ENCODE assay signal across 4 fruit fly cellular contexts in genomic region chr2L:1065038-1065437, dm6.
TF ChIP-seq lines count a peak whose summit lies in the region.

No protein-coding gene starts in this region.

- no peak for TF ChIP-seq CTCF in whole organism, embryonic (GFP tag; optimal IDR thresholded peaks at IDR 0.05; lab: Kevin White, UChicago)

TF ChIP-seq in whole organism, embryonic, 481 proteins besides CTCF, POLR2A, EP300 and RAD21 (continues in another document):
- TF ChIP-seq CG16813 (GFP tag; IDR thresholded peaks at IDR 0.05; lab: Robert Waterston, UW; ENCODE audit: partially characterized antibody) (no peak), Fer1 (GFP tag; optimal IDR thresholded peaks at IDR 0.05; lab: Kevin White, UChicago) (no peak), Six4 (GFP tag; optimal IDR thresholded peaks at IDR 0.05; lab: Kevin White, UChicago) (no peak), psq (GFP tag; optimal IDR thresholded peaks at IDR 0.05; lab: Kevin White, UChicago) (no peak), Gug (GFP tag; IDR thresholded peaks at IDR 0.05; lab: Robert Waterston, UW) (0 out of 4 replicates have a peak, but pooled peaks have one; percentile 13), lola (GFP tag; optimal IDR thresholded peaks at IDR 0.05; lab: Kevin White, UChicago) (peak in 1 of 3 experiments; percentile 8), Ptx1 (GFP tag; IDR thresholded peaks at IDR 0.05; lab: Robert Waterston, UW) (0 out of 2 replicates have a peak, but pooled peaks have one; percentile 24), CG7928 (GFP tag; optimal IDR thresholded peaks at IDR 0.05; lab: Kevin White, UChicago) (no peak), CG3163 (GFP tag; optimal IDR thresholded peaks at IDR 0.05; lab: Kevin White, UChicago) (no peak), da (GFP tag; optimal IDR thresholded peaks at IDR 0.05; lab: Kevin White, UChicago) (no peak), CG5180 (GFP tag; optimal IDR thresholded peaks at IDR 0.05; lab: Kevin White, UChicago) (no peak), NK7.1 (GFP tag; optimal IDR thresholded peaks at IDR 0.05; lab: Kevin White, UChicago) (no peak), row (GFP tag; IDR thresholded peaks at IDR 0.05; lab: Robert Waterston, UW) (peak; percentile 53), CG2678 (tag; optimal IDR thresholded peaks at IDR 0.05; lab: Kevin White, UChicago) (no peak), tup (GFP tag; optimal IDR thresholded peaks at IDR 0.05; lab: Kevin White, UChicago) (no peak), CG1602 (GFP tag; optimal IDR thresholded peaks at IDR 0.05; lab: Kevin White, UChicago) (no peak), usp (GFP tag; optimal IDR thresholded peaks at IDR 0.05; lab: Kevin White, UChicago) (no peak), sens-2 (GFP tag; IDR thresholded peaks at IDR 0.05; lab: Robert Waterston, UW) (0 out of 2 replicates have a peak, but pooled peaks have one; percentile 42), Sin3A (optimal IDR thresholded peaks at IDR 0.05; lab: Kevin White, UChicago) (no peak), CG32772 (GFP tag; IDR thresholded peaks at IDR 0.05; lab: Robert Waterston, UW) (0 out of 2 replicates have a peak, but pooled peaks have one; percentile 8), CG11504 (tag; optimal IDR thresholded peaks at IDR 0.05; lab: Kevin White, UChicago) (no peak), Rx (GFP tag; IDR thresholded peaks at IDR 0.05; lab: Robert Waterston, UW) (no peak)

TF ChIP-seq in whole organism, prepupa, 60 proteins besides CTCF, POLR2A, EP300 and RAD21 (continues in another document):
- peak; percentile 73 for TF ChIP-seq CG6854 (GFP tag; optimal IDR thresholded peaks at IDR 0.05; lab: Kevin White, UChicago)
- peak; percentile 62 for TF ChIP-seq Sox15 (GFP tag; optimal IDR thresholded peaks at IDR 0.05; lab: Kevin White, UChicago)
- peak; percentile 52 for TF ChIP-seq Lpt (GFP tag; optimal IDR thresholded peaks at IDR 0.05; lab: Kevin White, UChicago)
- TF ChIP-seq CG15336 (GFP tag; IDR thresholded peaks at IDR 0.05; lab: Robert Waterston, UW), result peak; percentile 45
- peak; percentile 83 for TF ChIP-seq Smox (GFP tag; optimal IDR thresholded peaks at IDR 0.05; lab: Kevin White, UChicago)
- peak; percentile 37 for TF ChIP-seq Eip93F (GFP tag; optimal IDR thresholded peaks at IDR 0.05; lab: Kevin White, UChicago)
- peak; percentile 75 for TF ChIP-seq eg (GFP tag; IDR thresholded peaks at IDR 0.05; lab: Robert Waterston, UW)
- peak; percentile 59 for TF ChIP-seq CG34406 (GFP tag; optimal IDR thresholded peaks at IDR 0.05; lab: Kevin White, UChicago)
- TF ChIP-seq CG11294 (GFP tag; IDR thresholded peaks at IDR 0.05; lab: Robert Waterston, UW), result no peak
- TF ChIP-seq svp (GFP tag; lab: Kevin White, UChicago), result peak; percentile 95
- TF ChIP-seq CG3032 (tag; optimal IDR thresholded peaks at IDR 0.05; lab: Kevin White, UChicago), result peak; percentile 83
- peak; percentile 95 for TF ChIP-seq Eip78C (GFP tag; lab: Kevin White, UChicago)
- peak; percentile 67 for TF ChIP-seq CG9139 (GFP tag; optimal IDR thresholded peaks at IDR 0.05; lab: Kevin White, UChicago)
- no peak for TF ChIP-seq CG6276 (GFP tag; optimal IDR thresholded peaks at IDR 0.05; lab: Kevin White, UChicago)
- peak; percentile 85 for TF ChIP-seq CG1621 (tag; optimal IDR thresholded peaks at IDR 0.05; lab: Kevin White, UChicago)
- peak; percentile 52 for TF ChIP-seq CG11902 (GFP tag; optimal IDR thresholded peaks at IDR 0.05; lab: Kevin White, UChicago)
- peak; percentile 87 for TF ChIP-seq fd59A (GFP tag; optimal IDR thresholded peaks at IDR 0.05; lab: Kevin White, UChicago)
- TF ChIP-seq Sox102F (GFP tag; optimal IDR thresholded peaks at IDR 0.05; lab: Kevin White, UChicago), result peak; percentile 86
- peak; percentile 80 for TF ChIP-seq pdm3 (GFP tag; optimal IDR thresholded peaks at IDR 0.05; lab: Kevin White, UChicago)
- no peak for TF ChIP-seq Hr38 (GFP tag; optimal IDR thresholded peaks at IDR 0.05; lab: Kevin White, UChicago)
- TF ChIP-seq topi (GFP tag; optimal IDR thresholded peaks at IDR 0.05; lab: Kevin White, UChicago), result peak; percentile 82
- peak; percentile 86 for TF ChIP-seq esn (GFP tag; optimal IDR thresholded peaks at IDR 0.05; lab: Kevin White, UChicago)
- peak; percentile 26 for TF ChIP-seq CG16779 (tag; optimal IDR thresholded peaks at IDR 0.05; lab: Kevin White, UChicago)
- TF ChIP-seq OdsH (GFP tag; optimal IDR thresholded peaks at IDR 0.05; lab: Kevin White, UChicago), result peak; percentile 82

TF ChIP-seq in whole organism, pupa, 21 proteins besides CTCF, POLR2A, EP300 and RAD21:
- TF ChIP-seq CG15710 (tag; optimal IDR thresholded peaks at IDR 0.05; lab: Kevin White, UChicago) (peak; percentile 86), CG17806 (tag; optimal IDR thresholded peaks at IDR 0.05; lab: Kevin White, UChicago) (peak; percentile 84), CG8301 (tag; optimal IDR thresholded peaks at IDR 0.05; lab: Kevin White, UChicago) (peak; percentile 71), rn (GFP tag; IDR thresholded peaks at IDR 0.05; lab: Robert Waterston, UW) (0 out of 2 replicates have a peak, but pooled peaks have one; percentile 4), Snoo (tag; optimal IDR thresholded peaks at IDR 0.05; lab: Kevin White, UChicago) (peak; percentile 78), CG12605 (GFP tag; IDR thresholded peaks at IDR 0.05; lab: Robert Waterston, UW) (peak; percentile 59; the same call in 1 of the 2 replicates), CG34367 (tag; optimal IDR thresholded peaks at IDR 0.05; lab: Kevin White, UChicago) (peak; percentile 81), gl (tag; optimal IDR thresholded peaks at IDR 0.05; lab: Kevin White, UChicago) (peak; percentile 69), CG13204 (GFP tag; optimal IDR thresholded peaks at IDR 0.05; lab: Kevin White, UChicago) (peak; percentile 60), Pif1A (GFP tag; optimal IDR thresholded peaks at IDR 0.05; lab: Kevin White, UChicago) (peak; percentile 80), Ets98B (GFP tag; IDR thresholded peaks at IDR 0.05; lab: Robert Waterston, UW) (peak; percentile 39), CG32121 (GFP tag; IDR thresholded peaks at IDR 0.05; lab: Robert Waterston, UW) (peak; percentile 28; the same call in 1 of the 2 replicates), CG10348 (GFP tag; IDR thresholded peaks at IDR 0.05; lab: Robert Waterston, UW) (no peak), EcR (GFP tag; optimal IDR thresholded peaks at IDR 0.05; lab: Kevin White, UChicago) (peak; percentile 57), Pif1B (GFP tag; optimal IDR thresholded peaks at IDR 0.05; lab: Kevin White, UChicago) (peak; percentile 65), CG14655 (GFP tag; optimal IDR thresholded peaks at IDR 0.05; lab: Kevin White, UChicago) (peak; percentile 81), D1 (tag; optimal IDR thresholded peaks at IDR 0.05; lab: Kevin White, UChicago) (no peak), CG9948 (tag; optimal IDR thresholded peaks at IDR 0.05; lab: Kevin White, UChicago) (peak; percentile 84), CG8159 (tag; optimal IDR thresholded peaks at IDR 0.05; lab: Kevin White, UChicago) (peak; percentile 77), CG4496 (GFP tag; IDR thresholded peaks at IDR 0.05; lab: Robert Waterston, UW) (peak; percentile 83), fd96Ca (GFP tag; IDR thresholded peaks at IDR 0.05; lab: Robert Waterston, UW) (peak; percentile 80)
TF ChIP-seq in whole organism, pupa: peak in this region for 19.

TF ChIP-seq in whole organism, wandering third instar larva, 38 proteins besides CTCF, POLR2A, EP300 and RAD21 (continues in another document):
- TF ChIP-seq Dfd (GFP tag; optimal IDR thresholded peaks at IDR 0.05; lab: Kevin White, UChicago) (no peak), CG32264 (GFP tag; optimal IDR thresholded peaks at IDR 0.05; lab: Kevin White, UChicago) (peak; percentile 46), br (GFP tag; optimal IDR thresholded peaks at IDR 0.05; lab: Kevin White, UChicago) (peak; percentile 83), sage (GFP tag; optimal IDR thresholded peaks at IDR 0.05; lab: Kevin White, UChicago) (peak; percentile 1), h (GFP tag; optimal IDR thresholded peaks at IDR 0.05; lab: Kevin White, UChicago) (peak; percentile 88), Dif (GFP tag; optimal IDR thresholded peaks at IDR 0.05; lab: Kevin White, UChicago; ENCODE audit: partially characterized antibody) (no peak), tai (GFP tag; optimal IDR thresholded peaks at IDR 0.05; lab: Kevin White, UChicago) (peak; percentile 67), fru (GFP tag; optimal IDR thresholded peaks at IDR 0.05; lab: Kevin White, UChicago) (peak; percentile 82), Rel (GFP tag; optimal IDR thresholded peaks at IDR 0.05; lab: Kevin White, UChicago) (peak; percentile 27), Rel (tag; optimal IDR thresholded peaks at IDR 0.05; lab: Kevin White, UChicago) (peak; percentile 62), brk (GFP tag; optimal IDR thresholded peaks at IDR 0.05; lab: Kevin White, UChicago) (no peak), dl (GFP tag; optimal IDR thresholded peaks at IDR 0.05; lab: Kevin White, UChicago; ENCODE audit: insufficient read depth in 1 of 2, partially characterized antibody in 2 of 2) (no peak), woc (GFP tag; optimal IDR thresholded peaks at IDR 0.05; lab: Kevin White, UChicago) (peak; percentile 91), GATAd (GFP tag; optimal IDR thresholded peaks at IDR 0.05; lab: Kevin White, UChicago) (no peak), pan (optimal IDR thresholded peaks at IDR 0.05; lab: Kevin White, UChicago) (no peak), dmrt93B (GFP tag; optimal IDR thresholded peaks at IDR 0.05; lab: Kevin White, UChicago) (peak; percentile 73), dsf (GFP tag; optimal IDR thresholded peaks at IDR 0.05; lab: Kevin White, UChicago; ENCODE audit: borderline replicate concordance) (no peak), Abd-B (GFP tag; optimal IDR thresholded peaks at IDR 0.05; lab: Kevin White, UChicago) (no peak), usp (GFP tag; optimal IDR thresholded peaks at IDR 0.05; lab: Kevin White, UChicago) (no peak), ey (GFP tag; optimal IDR thresholded peaks at IDR 0.05; lab: Kevin White, UChicago) (peak; percentile 87), Jra (GFP tag; optimal IDR thresholded peaks at IDR 0.05; lab: Kevin White, UChicago) (peak; percentile 32), HLH106 (tag; optimal IDR thresholded peaks at IDR 0.05; lab: Kevin White, UChicago) (peak; percentile 88), CG9705 (GFP tag; optimal IDR thresholded peaks at IDR 0.05; lab: Kevin White, UChicago) (peak; percentile 70), Hr83 (GFP tag; optimal IDR thresholded peaks at IDR 0.05; lab: Kevin White, UChicago; ENCODE audit: poor library complexity, severe bottlenecking) (peak; percentile 35), Myc (optimal IDR thresholded peaks at IDR 0.05; lab: Kevin White, UChicago) (no peak), OdsH (GFP tag; optimal IDR thresholded peaks at IDR 0.05; lab: Kevin White, UChicago) (peak; percentile 81), rgr (GFP tag; optimal IDR thresholded peaks at IDR 0.05; lab: Kevin White, UChicago) (peak; percentile 81), Hr78 (GFP tag; optimal IDR thresholded peaks at IDR 0.05; lab: Kevin White, UChicago) (no peak), sv (GFP tag; optimal IDR thresholded peaks at IDR 0.05; lab: Kevin White, UChicago) (no peak), Sp1 (GFP tag; optimal IDR thresholded peaks at IDR 0.05; lab: Kevin White, UChicago) (peak; percentile 77), lola (GFP tag; optimal IDR thresholded peaks at IDR 0.05; lab: Kevin White, UChicago) (no peak), psq (GFP tag; optimal IDR thresholded peaks at IDR 0.05; lab: Kevin White, UChicago) (peak; percentile 71)

Comparison
In these comparisons a context has a peak if more than half of its experiments do, and no peak if none do; other contexts are left out.
1. Of the 7 proteins assayed by ChIP-seq in both whole organism, embryonic and whole organism, prepupa: peak only in whole organism, embryonic: none; only in whole organism, prepupa: CG16779, CG6854, Hr39 and Lpt; in both: Blimp-1, Gug and Sox102F; in neither: 0.